Fruit fly (Drosophila melanogaster): ENCODE data around the gene Rev1.

Rev1 gene

dm6 chr3L:623556-623955, 30.6 kb upstream of the Rev1 start (continued):
- TF ChIP-seq nmo (GFP tag; optimal IDR thresholded peaks at IDR 0.05) (peak; percentile 31), Antp (GFP tag; optimal IDR thresholded peaks at IDR 0.05) (no peak), klu (GFP tag; IDR thresholded peaks at IDR 0.05) (no peak), ab (GFP tag; optimal IDR thresholded peaks at IDR 0.05) (no peak), exex (tag; optimal IDR thresholded peaks at IDR 0.05) (no peak), Dad (GFP tag; optimal IDR thresholded peaks at IDR 0.05) (no peak), CG17568 (GFP tag; optimal IDR thresholded peaks at IDR 0.05) (no peak), jigr1 (GFP tag; IDR thresholded peaks at IDR 0.05) (no peak), MTF-1 (GFP tag; optimal IDR thresholded peaks at IDR 0.05; ENCODE audit: borderline replicate concordance) (no peak), CG30403 (GFP tag; optimal IDR thresholded peaks at IDR 0.05) (no peak), Dfd (GFP tag; optimal IDR thresholded peaks at IDR 0.05) (no peak), CG18599 (GFP tag; optimal IDR thresholded peaks at IDR 0.05) (no peak), Dbx (GFP tag; IDR thresholded peaks at IDR 0.05) (no peak), maf-S (GFP tag; optimal IDR thresholded peaks at IDR 0.05) (no peak), Fer1 (GFP tag; optimal IDR thresholded peaks at IDR 0.05) (no peak), unc-4 (GFP tag; IDR thresholded peaks at IDR 0.05; ENCODE audit: partially characterized antibody) (no peak), Hr39 (optimal IDR thresholded peaks at IDR 0.05) (no peak), Sox100B (GFP tag; optimal IDR thresholded peaks at IDR 0.05) (no peak), GATAe (GFP tag; conservative IDR thresholded peaks at IDR 0.05) (no peak), ro (GFP tag; IDR thresholded peaks at IDR 0.05) (no peak), BEAF-32 (GFP tag; optimal IDR thresholded peaks at IDR 0.05) (no peak), CG10147 (GFP tag; optimal IDR thresholded peaks at IDR 0.05) (no peak), usp (GFP tag; optimal IDR thresholded peaks at IDR 0.05) (no peak), CG12071 (GFP tag; optimal IDR thresholded peaks at IDR 0.05) (no peak), Side (GFP tag; optimal IDR thresholded peaks at IDR 0.05) (no peak), seq (GFP tag; IDR thresholded peaks at IDR 0.05) (no peak), dm (GFP tag; optimal IDR thresholded peaks at IDR 0.05) (no peak), Blimp-1 (GFP tag; optimal IDR thresholded peaks at IDR 0.05) (peak; percentile 46), slou (GFP tag; optimal IDR thresholded peaks at IDR 0.05) (no peak), vfl (GFP tag; optimal IDR thresholded peaks at IDR 0.05) (no peak), CG10654 (GFP tag; optimal IDR thresholded peaks at IDR 0.05) (no peak), CG9817 (tag; optimal IDR thresholded peaks at IDR 0.05) (no peak), ato (GFP tag; IDR thresholded peaks at IDR 0.05; ENCODE audit: partially characterized antibody) (no peak), Ptx1 (GFP tag; IDR thresholded peaks at IDR 0.05) (peak; percentile 55), fru (optimal IDR thresholded peaks at IDR 0.05) (no peak), CG10267 (tag; optimal IDR thresholded peaks at IDR 0.05) (peak; percentile 24), Asciz (GFP tag; optimal IDR thresholded peaks at IDR 0.05) (peak; percentile 12), sd (tag; optimal IDR thresholded peaks at IDR 0.05) (no peak), CG12236 (GFP tag; optimal IDR thresholded peaks at IDR 0.05) (no peak), CG32772 (GFP tag; IDR thresholded peaks at IDR 0.05) (peak; percentile 45; the same call in 1 of the 2 replicates), pfk (GFP tag; optimal IDR thresholded peaks at IDR 0.05) (no peak), CG7839 (tag; optimal IDR thresholded peaks at IDR 0.05) (peak; percentile 23), Dek (tag; optimal IDR thresholded peaks at IDR 0.05) (no peak), CG4854 (GFP tag; optimal IDR thresholded peaks at IDR 0.05) (no peak), CG17328 (GFP tag; IDR thresholded peaks at IDR 0.05) (no peak), Lpt (GFP tag; optimal IDR thresholded peaks at IDR 0.05) (no peak), TFAM (GFP tag; optimal IDR thresholded peaks at IDR 0.05) (no peak), Vsx1 (GFP tag; optimal IDR thresholded peaks at IDR 0.05) (no peak), pros (GFP tag; optimal IDR thresholded peaks at IDR 0.05) (no peak), Xbp1 (GFP tag; optimal IDR thresholded peaks at IDR 0.05) (no peak), CG4617 (GFP tag; optimal IDR thresholded peaks at IDR 0.05; ENCODE audit: borderline replicate concordance) (no peak), bigmax (GFP tag; optimal IDR thresholded peaks at IDR 0.05) (no peak)
